Fruit fly (Drosophila melanogaster): Measurements from ENCODE around the gene CG14073.

The CG14073 gene

DNA sequence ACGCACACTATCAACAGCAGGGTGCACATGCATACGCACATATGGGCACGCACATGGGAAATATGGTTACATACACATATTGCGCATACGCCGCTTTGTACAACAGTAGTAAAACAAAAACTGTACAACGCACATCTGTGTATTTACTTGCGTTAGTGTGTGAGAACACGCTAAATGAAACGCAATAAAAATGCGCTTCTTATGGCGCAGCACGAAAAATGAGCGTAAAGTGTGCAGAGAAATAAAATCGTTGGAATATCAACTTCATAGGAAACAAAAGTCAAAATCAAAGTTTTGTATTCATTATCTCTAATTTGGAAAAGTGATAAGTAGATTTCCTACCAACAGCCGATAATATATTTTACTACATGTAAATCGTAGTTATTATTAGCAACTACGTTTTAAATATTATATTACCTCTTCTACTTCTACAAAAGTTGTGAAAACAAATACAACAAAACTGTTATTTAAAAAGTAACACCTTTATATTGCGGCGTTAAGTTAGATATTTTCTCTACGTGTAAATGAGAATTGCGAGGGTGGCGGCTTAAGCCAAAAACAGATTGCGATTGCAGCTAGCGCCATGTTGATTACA lies 64.1 kb downstream of the CG14073 start (continued):
- TF ChIP-seq oc (tag; optimal IDR thresholded peaks at IDR 0.05) (peak; percentile 76), ap (GFP tag; IDR thresholded peaks at IDR 0.05) (no peak), Mes4 (GFP tag; optimal IDR thresholded peaks at IDR 0.05) (peak; percentile 4), CG10543 (GFP tag; optimal IDR thresholded peaks at IDR 0.05) (no peak), fd3F (GFP tag; optimal IDR thresholded peaks at IDR 0.05) (peak; percentile 5), CG18262 (tag; optimal IDR thresholded peaks at IDR 0.05) (peak; percentile 73), chn (GFP tag; optimal IDR thresholded peaks at IDR 0.05) (peak; percentile 15), Ssrp (tag; optimal IDR thresholded peaks at IDR 0.05) (peak; percentile 60), CG15601 (tag; optimal IDR thresholded peaks at IDR 0.05) (peak; percentile 1), trh (GFP tag; optimal IDR thresholded peaks at IDR 0.05) (no peak), nerfin-2 (GFP tag; IDR thresholded peaks at IDR 0.05; ENCODE audit: partially characterized antibody) (no peak), ind (GFP tag; optimal IDR thresholded peaks at IDR 0.05) (peak; percentile 32), CG13624 (GFP tag; optimal IDR thresholded peaks at IDR 0.05) (peak; percentile 57), Max (GFP tag; optimal IDR thresholded peaks at IDR 0.05) (peak; percentile 43), cwo (GFP tag; optimal IDR thresholded peaks at IDR 0.05) (peak; percentile 25), CG14441 (GFP tag; IDR thresholded peaks at IDR 0.05) (0 out of 2 replicates have a peak, but pooled peaks have one; percentile 17), Ptx1 (GFP tag; IDR thresholded peaks at IDR 0.05) (peak; percentile 68), grau (tag; optimal IDR thresholded peaks at IDR 0.05) (peak; percentile 56), az2 (GFP tag; optimal IDR thresholded peaks at IDR 0.05) (peak; percentile 51), Nf-YC (tag; optimal IDR thresholded peaks at IDR 0.05) (peak; percentile 42), CG6683 (GFP tag; optimal IDR thresholded peaks at IDR 0.05) (peak; percentile 7), Hmr (GFP tag; optimal IDR thresholded peaks at IDR 0.05) (peak; percentile 17), stc (GFP tag; IDR thresholded peaks at IDR 0.05) (peak; percentile 59), HmgZ (tag; optimal IDR thresholded peaks at IDR 0.05) (no peak), sens (GFP tag) (peak; percentile 89), CG10654 (GFP tag; optimal IDR thresholded peaks at IDR 0.05) (peak; percentile 24), D19A (tag; optimal IDR thresholded peaks at IDR 0.05) (peak; percentile 63), CG5953 (GFP tag; IDR thresholded peaks at IDR 0.05) (peak; percentile 58; the same call in 1 of the 2 replicates), Dek (tag; optimal IDR thresholded peaks at IDR 0.05) (peak; percentile 5), CG15269 (tag; optimal IDR thresholded peaks at IDR 0.05) (peak; percentile 58), CG2116 (GFP tag; optimal IDR thresholded peaks at IDR 0.05) (peak; percentile 11), CG6254 (GFP tag; optimal IDR thresholded peaks at IDR 0.05) (peak; percentile 56), CG12391 (tag; optimal IDR thresholded peaks at IDR 0.05) (peak; percentile 73), CG2202 (tag; optimal IDR thresholded peaks at IDR 0.05) (no peak), nmo (GFP tag; optimal IDR thresholded peaks at IDR 0.05) (peak; percentile 76), pb (GFP tag; optimal IDR thresholded peaks at IDR 0.05) (no peak), Blimp-1 (GFP tag; optimal IDR thresholded peaks at IDR 0.05) (peak; percentile 37), insv (GFP tag; optimal IDR thresholded peaks at IDR 0.05) (no peak), CG8359 (GFP tag; optimal IDR thresholded peaks at IDR 0.05; ENCODE audit: borderline replicate concordance) (peak; percentile 35), vvl (GFP tag; IDR thresholded peaks at IDR 0.05) (0 out of 2 replicates have a peak, but pooled peaks have one; percentile 14), Asciz (GFP tag; optimal IDR thresholded peaks at IDR 0.05) (peak; percentile 71), nerfin-1 (tag; optimal IDR thresholded peaks at IDR 0.05) (peak; percentile 55), CG18619 (GFP tag; optimal IDR thresholded peaks at IDR 0.05) (peak; percentile 7), btn (GFP tag; optimal IDR thresholded peaks at IDR 0.05) (no peak), CG6689 (GFP tag; IDR thresholded peaks at IDR 0.05) (peak; percentile 50; the same call in 1 of the 2 replicates), zen2 (GFP tag; IDR thresholded peaks at IDR 0.05; ENCODE audit: partially characterized antibody) (no peak), Hsf (GFP tag; optimal IDR thresholded peaks at IDR 0.05) (peak; percentile 35), sob (GFP tag; IDR thresholded peaks at IDR 0.05) (no peak), CG17186 (GFP tag; optimal IDR thresholded peaks at IDR 0.05) (peak; percentile 15)

All from whole organism, embryonic.